Fruit fly (Drosophila melanogaster) whole organism, embryonic: ENCODE data around the gene CG15461.
A peak's percentile ranks its signal among the peaks of the same experiment; 100 is the strongest.

Experiments
- B-H1 ChIP-seq: fragments of 200-800 bp; sonication (Bioruptor generic); IDR thresholded peaks from 3 replicates; pipeline ENCODE4 v1.3.6; 2022; ENCODE audit warnings: missing biosample characterization, missing genetic modification characterization
- BtbVII ChIP-seq: fragments of 200-800 bp; sonication (Bioruptor generic); optimal IDR thresholded peaks from 3 replicates; lab custom pipeline; 2017; ENCODE audit warnings: missing biosample characterization, mild to moderate bottlenecking, missing genetic modification characterization
- Bteb2 ChIP-seq: fragments of 200-800 bp; sonication (Bioruptor generic); optimal IDR thresholded peaks from 2 replicates; lab custom pipeline; 2016; ENCODE audit warnings: missing biosample characterization, missing genetic modification characterization
- CG10543 ChIP-seq: fragments of 200-800 bp; sonication (Bioruptor generic); optimal IDR thresholded peaks from 3 replicates; lab custom pipeline; 2017; ENCODE audit warnings: missing biosample characterization, mild to moderate bottlenecking, missing genetic modification characterization, moderate library complexity
- CG12104 ChIP-seq: fragments of 200-800 bp; sonication (Bioruptor generic); optimal IDR thresholded peaks from 3 replicates; lab custom pipeline; 2016; ENCODE audit warnings: missing biosample characterization, missing genetic modification characterization
- CG12236 ChIP-seq: fragments of 200-800 bp; sonication (Bioruptor generic); optimal IDR thresholded peaks from 2 replicates; lab custom pipeline; 2016; ENCODE audit warnings: missing biosample characterization, missing genetic modification characterization
- CG13296 ChIP-seq: fragments of 200-800 bp; sonication (Bioruptor generic); optimal IDR thresholded peaks from 3 replicates; lab custom pipeline; 2018; ENCODE audit warnings: missing biosample characterization, mild to moderate bottlenecking, missing genetic modification characterization
- CG13894 ChIP-seq: fragments of 200-800 bp; sonication (Bioruptor generic); optimal IDR thresholded peaks from 3 replicates; lab custom pipeline; 2018; ENCODE audit warnings: missing biosample characterization, mild to moderate bottlenecking, missing genetic modification characterization, moderate library complexity
- CG14860 ChIP-seq: fragments of 200-800 bp; sonication (Bioruptor generic); IDR thresholded peaks from 3 replicates; pipeline ENCODE4 v1.3.6; 2022; ENCODE audit warnings: missing biosample characterization, missing genetic modification characterization; ENCODE audit not compliant: partially characterized antibody
- CG15514 ChIP-seq: fragments of 200-800 bp; sonication (Bioruptor generic); optimal IDR thresholded peaks from 3 replicates; lab custom pipeline; 2017; ENCODE audit warnings: missing biosample characterization, missing genetic modification characterization, mild to moderate bottlenecking, moderate library complexity, missing genetic modification reagents
- CG16779 ChIP-seq: fragments of 200-800 bp; sonication (Bioruptor generic); IDR thresholded peaks from 2 replicates; pipeline ENCODE4 v1.3.6; 2022; ENCODE audit warnings: missing biosample characterization, missing genetic modification characterization
- CG2875 ChIP-seq: fragments of 200-800 bp; sonication (Bioruptor generic); optimal IDR thresholded peaks from 2 replicates; lab custom pipeline; 2017; ENCODE audit warnings: missing biosample characterization, mild to moderate bottlenecking, missing genetic modification characterization, missing genetic modification reagents
- CG31388 ChIP-seq: fragments of 200-800 bp; sonication (Bioruptor generic); optimal IDR thresholded peaks from 2 replicates; lab custom pipeline; 2016; ENCODE audit warnings: missing biosample characterization, missing genetic modification characterization
- CG3995 ChIP-seq: fragments of 200-800 bp; sonication (Bioruptor generic); optimal IDR thresholded peaks from 3 replicates; lab custom pipeline; 2016; ENCODE audit warnings: missing biosample characterization, missing genetic modification characterization
- CG6765 ChIP-seq: fragments of 200-800 bp; sonication (Bioruptor generic); optimal IDR thresholded peaks from 3 replicates; lab custom pipeline; 2017; ENCODE audit warnings: missing biosample characterization, mild to moderate bottlenecking, missing genetic modification characterization
- CG7357 ChIP-seq: fragments of 200-800 bp; sonication (Bioruptor generic); IDR thresholded peaks from 3 replicates; pipeline ENCODE4 v1.3.6; 2022; ENCODE audit warnings: missing biosample characterization, missing genetic modification characterization
- CG7372 ChIP-seq: fragments of 200-800 bp; sonication (Bioruptor generic); IDR thresholded peaks from 2 replicates; pipeline ENCODE4 v1.3.6; 2022; ENCODE audit warnings: missing biosample characterization, missing genetic modification characterization
- CG7928 ChIP-seq: fragments of 200-800 bp; sonication (Bioruptor generic); optimal IDR thresholded peaks from 2 replicates; lab custom pipeline; 2017; ENCODE audit warnings: missing biosample characterization, mild to moderate bottlenecking, missing genetic modification characterization
- CG8290 ChIP-seq, 3 experiments: fragments of 200-800 bp; sonication (Bioruptor generic); optimal IDR thresholded peaks; 2 replicates each; lab custom pipeline; 2016 to 2019; ENCODE audit warnings: missing biosample characterization in 3 of 3, missing genetic modification characterization in 3 of 3, mild to moderate bottlenecking in 2 of 3, moderate library complexity in 1 of 3
- CG8944 ChIP-seq: fragments of 200-800 bp; sonication (Bioruptor generic); optimal IDR thresholded peaks from 3 replicates; lab custom pipeline; 2016; ENCODE audit warnings: missing biosample characterization, missing genetic modification characterization
- Dad ChIP-seq: fragments of 200-800 bp; sonication (Bioruptor generic); optimal IDR thresholded peaks from 3 replicates; lab custom pipeline; 2016; ENCODE audit warnings: missing biosample characterization, missing genetic modification characterization
- Doc3 ChIP-seq: fragments of 200-800 bp; sonication (Bioruptor generic); IDR thresholded peaks from 3 replicates; pipeline ENCODE4 v1.3.6; 2022; ENCODE audit warnings: missing biosample characterization, missing genetic modification characterization; ENCODE audit not compliant: partially characterized antibody
- Gug ChIP-seq: fragments of 200-800 bp; sonication (Bioruptor generic); IDR thresholded peaks from 4 replicates; pipeline ENCODE4 v1.3.6; 2022; ENCODE audit warnings: missing biosample characterization, missing genetic modification characterization
- Hey ChIP-seq: fragments of 200-800 bp; sonication (Bioruptor generic); optimal IDR thresholded peaks from 3 replicates; lab custom pipeline; 2018; ENCODE audit warnings: missing biosample characterization, mild to moderate bottlenecking, missing genetic modification characterization
- Nf-YC ChIP-seq: fragments of 200-800 bp; optimal IDR thresholded peaks from 3 replicates; lab custom pipeline; 2019; ENCODE audit warnings: missing biosample characterization, mild to moderate bottlenecking, missing genetic modification characterization, moderate library complexity
- PHDP ChIP-seq: fragments of 200-800 bp; sonication (Bioruptor generic); optimal IDR thresholded peaks from 3 replicates; lab custom pipeline; 2018; ENCODE audit warnings: missing biosample characterization, mild to moderate bottlenecking, missing genetic modification characterization, moderate library complexity
- Scr ChIP-seq: fragments of 200-800 bp; sonication (Bioruptor generic); IDR thresholded peaks from 2 replicates; pipeline ENCODE4 v1.3.6; 2022; ENCODE audit warnings: missing biosample characterization, missing genetic modification characterization; ENCODE audit not compliant: partially characterized antibody
- Sox100B ChIP-seq: fragments of 200-800 bp; sonication (Bioruptor generic); optimal IDR thresholded peaks from 3 replicates; lab custom pipeline; 2018; ENCODE audit warnings: missing biosample characterization, mild to moderate bottlenecking, missing genetic modification characterization
- TFAM ChIP-seq: fragments of 200-800 bp; sonication (Bioruptor generic); optimal IDR thresholded peaks from 2 replicates; lab custom pipeline; 2017; ENCODE audit warnings: missing biosample characterization, missing genetic modification characterization, inconsistent platforms
- Tbp ChIP-seq: fragments of >200 bp; optimal IDR thresholded peaks from 2 replicates; lab custom pipeline; 2018; ENCODE audit warnings: missing biosample characterization, missing genetic modification characterization
- Vsx1 ChIP-seq: fragments of 200-800 bp; sonication (Bioruptor generic); optimal IDR thresholded peaks from 2 replicates; lab custom pipeline; 2017; ENCODE audit warnings: missing biosample characterization, mild to moderate bottlenecking, missing genetic modification characterization, missing genetic modification reagents
- bowl ChIP-seq: fragments of 200-800 bp; sonication (Bioruptor generic); IDR thresholded peaks from 2 replicates; pipeline ENCODE4 v1.3.6; 2022; ENCODE audit warnings: missing biosample characterization, missing genetic modification characterization
- caup ChIP-seq: fragments of 200-800 bp; sonication (Bioruptor generic); optimal IDR thresholded peaks from 3 replicates; lab custom pipeline; 2017; ENCODE audit warnings: missing biosample characterization, mild to moderate bottlenecking, missing genetic modification characterization, moderate library complexity; ENCODE audit not compliant: severe bottlenecking
- cwo ChIP-seq: fragments of 200-800 bp; sonication (Bioruptor generic); optimal IDR thresholded peaks from 3 replicates; lab custom pipeline; 2017; ENCODE audit warnings: missing biosample characterization, missing genetic modification characterization, mild to moderate bottlenecking, moderate library complexity, missing genetic modification reagents
- dmrt11E ChIP-seq: fragments of 200-800 bp; sonication (Bioruptor generic); optimal IDR thresholded peaks from 3 replicates; lab custom pipeline; 2018; ENCODE audit warnings: missing biosample characterization, mild to moderate bottlenecking, missing genetic modification characterization, moderate library complexity
- esg ChIP-seq: fragments of 200-800 bp; sonication (Bioruptor generic); conservative IDR thresholded peaks from 2 replicates; pipeline ENCODE4 v1.3.6; 2022; ENCODE audit warnings: missing biosample characterization, missing genetic modification characterization
- fru ChIP-seq: fragments of >200 bp; optimal IDR thresholded peaks from 2 replicates; lab custom pipeline; 2017
- h ChIP-seq: fragments of >200 bp; optimal IDR thresholded peaks from 2 replicates; lab custom pipeline; 2017
- mld ChIP-seq: fragments of 200-800 bp; sonication (Bioruptor generic); IDR thresholded peaks from 3 replicates; pipeline ENCODE4 v1.3.6; 2022; ENCODE audit warnings: missing biosample characterization, missing genetic modification characterization; ENCODE audit not compliant: partially characterized antibody
- nerfin-1 ChIP-seq: fragments of 200-800 bp; sonication (Bioruptor generic); optimal IDR thresholded peaks from 3 replicates; lab custom pipeline; 2019; ENCODE audit warnings: missing biosample characterization, mild to moderate bottlenecking, missing genetic modification characterization, moderate library complexity
- oc ChIP-seq: fragments of 200-800 bp; sonication (Bioruptor generic); optimal IDR thresholded peaks from 2 replicates; lab custom pipeline; 2018; ENCODE audit warnings: missing biosample characterization, mild to moderate bottlenecking, missing genetic modification characterization, moderate library complexity
- pros ChIP-seq: fragments of 200-800 bp; sonication (Bioruptor generic); optimal IDR thresholded peaks from 3 replicates; lab custom pipeline; 2019; ENCODE audit warnings: missing biosample characterization, mild to moderate bottlenecking, missing genetic modification characterization, moderate library complexity
- repo ChIP-seq: fragments of 200-800 bp; sonication (Bioruptor generic); optimal IDR thresholded peaks from 2 replicates; lab custom pipeline; 2016; ENCODE audit warnings: missing biosample characterization, missing genetic modification characterization
- sim ChIP-seq: fragments of 200-800 bp; sonication (Bioruptor generic); IDR thresholded peaks from 2 replicates; pipeline ENCODE4 v1.3.6; 2022; ENCODE audit warnings: missing biosample characterization, missing genetic modification characterization
- tap ChIP-seq: fragments of 200-800 bp; optimal IDR thresholded peaks from 3 replicates; lab custom pipeline; 2019; ENCODE audit warnings: missing biosample characterization, mild to moderate bottlenecking, missing genetic modification characterization, moderate library complexity
- trem ChIP-seq: fragments of 200-800 bp; optimal IDR thresholded peaks from 3 replicates; lab custom pipeline; 2019; ENCODE audit warnings: missing biosample characterization, mild to moderate bottlenecking, missing genetic modification characterization, moderate library complexity
- twi ChIP-seq: fragments of 200-800 bp; optimal IDR thresholded peaks from 2 replicates; lab custom pipeline; 2019; ENCODE audit warnings: missing biosample characterization, mild to moderate bottlenecking, missing genetic modification characterization, moderate library complexity
- vnd ChIP-seq: fragments of 200-800 bp; sonication (Bioruptor generic); IDR thresholded peaks from 3 replicates; pipeline ENCODE4 v1.3.6; 2022; ENCODE audit warnings: missing biosample characterization, missing genetic modification characterization; ENCODE audit not compliant: partially characterized antibody
- vvl ChIP-seq: fragments of 200-800 bp; sonication (Bioruptor generic); IDR thresholded peaks from 2 replicates; pipeline ENCODE4 v1.3.6; 2022; ENCODE audit warnings: missing biosample characterization, missing genetic modification characterization
- zen2 ChIP-seq: fragments of 200-800 bp; sonication (Bioruptor generic); IDR thresholded peaks from 3 replicates; pipeline ENCODE4 v1.3.6; 2022; ENCODE audit warnings: missing biosample characterization, missing genetic modification characterization; ENCODE audit not compliant: partially characterized antibody

The CG15461 gene

dm6 chrX:20488701-20489122 lies 2.7 kb downstream of the CG15461 start (continued):
- TF ChIP-seq CG12104 (GFP tag; lab: Kevin White, UChicago) (peak; percentile 62), oc (tag; lab: Kevin White, UChicago) (no peak), CG10543 (GFP tag; lab: Kevin White, UChicago) (peak; percentile 21), Sox100B (GFP tag; lab: Kevin White, UChicago) (peak; percentile 80), twi (tag; lab: Kevin White, UChicago) (peak; percentile 15), sim (GFP tag; lab: Robert Waterston, UW) (no peak), Vsx1 (GFP tag; lab: Kevin White, UChicago) (peak; percentile 19), Nf-YC (tag; lab: Kevin White, UChicago) (peak; percentile 26), dmrt11E (tag; lab: Kevin White, UChicago) (peak; percentile 66), CG14860 (GFP tag; lab: Robert Waterston, UW) (no peak), CG31388 (no peak), vnd (GFP tag; lab: Robert Waterston, UW) (no peak), Bteb2 (GFP tag; lab: Kevin White, UChicago) (peak; percentile 20), esg (GFP tag; lab: Robert Waterston, UW) (0 out of 2 replicates have a peak, but pooled peaks have one; percentile 6), CG12236 (GFP tag; lab: Kevin White, UChicago) (no peak), BtbVII (peak; percentile 59), CG7372 (GFP tag; lab: Robert Waterston, UW) (no peak), nerfin-1 (tag; lab: Kevin White, UChicago) (peak; percentile 67), Dad (no peak), vvl (GFP tag; lab: Robert Waterston, UW) (peak; percentile 40; the same call in 1 of the 2 replicates), CG3995 (GFP tag; lab: Kevin White, UChicago) (peak; percentile 8), Tbp (GFP tag; lab: Kevin White, UChicago) (no peak), trem (peak; percentile 37), CG2875 (GFP tag; lab: Kevin White, UChicago) (peak; percentile 20), CG8290 (GFP tag; optimal IDR thresholded peaks at IDR 0.05; lab: Kevin White, UChicago) (peak; percentile 39), CG8290 (tag; optimal IDR thresholded peaks at IDR 0.05; lab: Kevin White, UChicago) (peak in 1 of 2 experiments; percentile 3), CG13894 (no peak), TFAM (GFP tag; lab: Kevin White, UChicago) (no peak), PHDP (peak; percentile 57), CG15514 (peak; percentile 19), CG7928 (GFP tag; lab: Kevin White, UChicago) (no peak), caup (peak; percentile 30), CG7357 (GFP tag; lab: Robert Waterston, UW) (0 out of 3 replicates have a peak, but pooled peaks have one; percentile 5), h (lab: Kevin White, UChicago) (no peak), tap (peak; percentile 44), zen2 (GFP tag; lab: Robert Waterston, UW) (no peak), CG8944 (peak; percentile 17), CG16779 (GFP tag; lab: Robert Waterston, UW) (no peak), CG13296 (GFP tag; lab: Kevin White, UChicago) (peak; percentile 54), Doc3 (GFP tag; lab: Robert Waterston, UW) (no peak), mld (no peak), bowl (no peak), Gug (GFP tag; lab: Robert Waterston, UW) (no peak), Scr (GFP tag; lab: Robert Waterston, UW) (no peak), repo (GFP tag; lab: Kevin White, UChicago) (peak; percentile 6), pros (GFP tag; lab: Kevin White, UChicago) (no peak), fru (lab: Kevin White, UChicago) (no peak), B-H1 (GFP tag; lab: Robert Waterston, UW) (no peak), Hey (tag; lab: Kevin White, UChicago) (no peak), CG6765 (GFP tag; lab: Kevin White, UChicago) (no peak), cwo (GFP tag; lab: Kevin White, UChicago) (peak; percentile 51)
